Worm (Caenorhabditis elegans) whole organism, L4 larva: ENCODE results near the gene nep-26.

Experiments
- F10B5.3 ChIP-seq: sonication (generic microtip); optimal IDR thresholded peaks from 2 replicates; lab custom pipeline; 2016; ENCODE audit warnings: mild to moderate bottlenecking, missing genetic modification characterization, missing compliant biosample characterization
- T26A8.4 ChIP-seq: fragments of 200-800 bp; sonication (Bioruptor generic); IDR thresholded peaks from 2 replicates; pipeline ENCODE4 v1.3.6; 2022; ENCODE audit warnings: missing genetic modification characterization, missing compliant biosample characterization
- Y5F2A.4 ChIP-seq: fragments of 200-800 bp; sonication (Bioruptor generic); optimal IDR thresholded peaks from 2 replicates; lab custom pipeline; 2018; ENCODE audit warnings: mild to moderate bottlenecking, missing genetic modification characterization, missing compliant biosample characterization
- Y75B8A.6 ChIP-seq: fragments of 200-800 bp; sonication (Bioruptor generic); IDR thresholded peaks from 2 replicates; pipeline ENCODE4 v1.3.6; 2022; ENCODE audit warnings: missing genetic modification reagents, missing genetic modification characterization, missing compliant biosample characterization
- ZK546.5 ChIP-seq, 2 experiments: sonication (generic microtip); optimal IDR thresholded peaks; 2 replicates each; lab custom pipeline; 2017; ENCODE audit warnings: missing biosample characterization in 2 of 2, missing genetic modification characterization in 2 of 2
- aha-1 ChIP-seq: fragments of 150-350 bp; peaks from one replicate; lab custom pipeline; 2014; ENCODE audit warnings: missing biosample characterization, missing genetic modification characterization
- ceh-20 ChIP-seq: fragments of 200-800 bp; sonication (Bioruptor generic); IDR thresholded peaks from 2 replicates; pipeline ENCODE4 v1.3.6; 2022; ENCODE audit warnings: missing genetic modification reagents, missing genetic modification characterization, missing compliant biosample characterization
- ceh-62 ChIP-seq: sonication (generic microtip); optimal IDR thresholded peaks from 2 replicates; lab custom pipeline; 2017; ENCODE audit warnings: missing biosample characterization, missing genetic modification characterization
- ceh-82 ChIP-seq: sonication (generic microtip); optimal IDR thresholded peaks from 2 replicates; lab custom pipeline; 2017; ENCODE audit warnings: missing biosample characterization, missing genetic modification characterization
- ces-1 ChIP-seq: fragments of 150-350 bp; sonication (generic microtip); optimal IDR thresholded peaks from 4 replicates; lab custom pipeline; 2014; ENCODE audit warnings: missing biosample characterization, missing genetic modification reagents, missing genetic modification characterization
- cey-2 ChIP-seq: sonication (generic microtip); optimal IDR thresholded peaks from 3 replicates; lab custom pipeline; 2017; ENCODE audit warnings: missing genetic modification characterization, mild to moderate bottlenecking, missing compliant biosample characterization, antibody characterized with exemption, borderline replicate concordance; ENCODE audit not compliant: insufficient read depth
- ctbp-1 ChIP-seq: fragments of 200-800 bp; sonication (Bioruptor generic); IDR thresholded peaks from 2 replicates; pipeline ENCODE4 v1.3.6; 2022; ENCODE audit warnings: missing genetic modification reagents, missing genetic modification characterization, missing compliant biosample characterization
- daf-8 ChIP-seq: fragments of 200-800 bp; sonication (Bioruptor generic); IDR thresholded peaks from 2 replicates; pipeline ENCODE4 v1.3.6; 2022; ENCODE audit warnings: missing genetic modification characterization, missing compliant biosample characterization
- dmd-8 ChIP-seq: fragments of 200-800 bp; sonication (Bioruptor generic); IDR thresholded peaks from 2 replicates; pipeline ENCODE4 v1.3.6; 2022; ENCODE audit warnings: missing genetic modification characterization, missing compliant biosample characterization
- dve-1 ChIP-seq: sonication (generic microtip); optimal IDR thresholded peaks from 2 replicates; lab custom pipeline; 2017; ENCODE audit warnings: antibody characterized with exemption, mild to moderate bottlenecking, missing genetic modification characterization, missing compliant biosample characterization; ENCODE audit not compliant: insufficient read depth
- egl-43 ChIP-seq: fragments of 200-800 bp; sonication (Bioruptor generic); IDR thresholded peaks from 2 replicates; pipeline ENCODE4 v1.3.6; 2022; ENCODE audit warnings: missing genetic modification reagents, missing genetic modification characterization, missing compliant biosample characterization
- gei-8 ChIP-seq: fragments of 200-800 bp; sonication (Bioruptor generic); optimal IDR thresholded peaks from 2 replicates; lab custom pipeline; 2018; ENCODE audit warnings: mild to moderate bottlenecking, missing genetic modification characterization, missing compliant biosample characterization
- hlh-30 ChIP-seq: sonication (generic microtip); optimal IDR thresholded peaks from 2 replicates; lab custom pipeline; 2017; ENCODE audit warnings: antibody characterized with exemption, mild to moderate bottlenecking, missing genetic modification characterization, missing compliant biosample characterization; ENCODE audit not compliant: insufficient read depth
- hmg-1.1 ChIP-seq: fragments of 200-800 bp; sonication (Bioruptor generic); IDR thresholded peaks from 2 replicates; pipeline ENCODE4 v1.3.6; 2022; ENCODE audit warnings: missing genetic modification reagents, missing genetic modification characterization, missing compliant biosample characterization
- lin-13 ChIP-seq: fragments of 150-350 bp; optimal IDR thresholded peaks from 2 replicates; lab custom pipeline; 2014; ENCODE audit warnings: missing biosample characterization, missing genetic modification reagents, missing genetic modification characterization
- lsy-2 ChIP-seq, 2 experiments: fragments of 150-350 bp in 1 of 2; sonication (generic microtip) in 1 of 2; optimal IDR thresholded peaks; 2 replicates each; lab custom pipeline; 2014 to 2017; ENCODE audit warnings: missing biosample characterization in 2 of 2, missing genetic modification characterization in 2 of 2
- mdl-1 ChIP-seq, 2 experiments: fragments of 150-350 bp in 1 of 2; sonication (generic microtip) in 1 of 2; optimal IDR thresholded peaks; 2 replicates each; lab custom pipeline; 2014 to 2017; ENCODE audit warnings: missing biosample characterization in 2 of 2, missing genetic modification characterization in 2 of 2
- mep-1 ChIP-seq: fragments of 150-350 bp; sonication (generic microtip); optimal IDR thresholded peaks from 3 replicates; lab custom pipeline; 2014; ENCODE audit warnings: missing biosample characterization, missing genetic modification characterization
- mes-2 ChIP-seq: sonication (generic microtip); optimal IDR thresholded peaks from 2 replicates; lab custom pipeline; 2016; ENCODE audit warnings: missing genotype, mild to moderate bottlenecking, missing genetic modification characterization, missing compliant biosample characterization; ENCODE audit not compliant: poor library complexity, severe bottlenecking
- nhr-102 ChIP-seq: sonication (generic microtip); optimal IDR thresholded peaks from 2 replicates; lab custom pipeline; 2016; ENCODE audit warnings: mild to moderate bottlenecking, missing genetic modification characterization, moderate library complexity, missing compliant biosample characterization
- nhr-237 ChIP-seq: sonication (generic microtip); optimal IDR thresholded peaks from 2 replicates; lab custom pipeline; 2017; ENCODE audit warnings: missing biosample characterization, missing genetic modification characterization
- nhr-25 ChIP-seq: sonication (generic microtip); optimal IDR thresholded peaks from 2 replicates; lab custom pipeline; 2017; ENCODE audit warnings: missing genetic modification characterization, mild to moderate bottlenecking, missing compliant biosample characterization, antibody characterized with exemption, moderate library complexity, borderline replicate concordance; ENCODE audit not compliant: insufficient read depth
- nhr-28 ChIP-seq: fragments of 150-350 bp; optimal IDR thresholded peaks from 2 replicates; lab custom pipeline; 2014; ENCODE audit warnings: missing biosample characterization, missing genetic modification characterization
- nhr-76 ChIP-seq: fragments of 150-350 bp; optimal IDR thresholded peaks from 2 replicates; lab custom pipeline; 2014; ENCODE audit warnings: missing biosample characterization, missing genetic modification characterization
- pqm-1 ChIP-seq: sonication (generic microtip); optimal IDR thresholded peaks from 2 replicates; lab custom pipeline; 2017; ENCODE audit warnings: missing biosample characterization, missing genetic modification characterization
- unc-130 ChIP-seq: sonication (generic microtip); optimal IDR thresholded peaks from 2 replicates; lab custom pipeline; 2016; ENCODE audit warnings: missing genetic modification reagents, missing genetic modification characterization, missing compliant biosample characterization
- unc-62 ChIP-seq, 3 experiments: fragments of 150-350 bp in 1 of 3; sonication (generic microtip); optimal IDR thresholded peaks in 2 of 3; peaks in 1 of 3; 1 replicate in 1 of 3; 2 replicates in 2 of 3; lab custom pipeline; 2014 to 2017; ENCODE audit warnings: missing biosample characterization in 3 of 3, missing genetic modification characterization in 3 of 3, missing genetic modification reagents in 3 of 3, missing genotype in 1 of 3
- vab-7 ChIP-seq: fragments of 200-800 bp; sonication (Bioruptor generic); IDR thresholded peaks from 2 replicates; pipeline ENCODE4 v1.3.6; 2022; ENCODE audit warnings: missing genetic modification reagents, missing genetic modification characterization, missing compliant biosample characterization
- zfp-3 ChIP-seq: fragments of 200-800 bp; sonication (Bioruptor generic); conservative IDR thresholded peaks from 2 replicates; pipeline ENCODE4 v1.3.6; 2022; ENCODE audit warnings: missing genetic modification reagents, missing genetic modification characterization, missing compliant biosample characterization
- zip-11 ChIP-seq: fragments of 200-800 bp; sonication (Bioruptor generic); IDR thresholded peaks from 2 replicates; pipeline ENCODE4 v1.3.6; 2022; ENCODE audit warnings: missing genetic modification characterization, missing compliant biosample characterization
- ztf-7 ChIP-seq: fragments of 150-350 bp; optimal IDR thresholded peaks from 2 replicates; lab custom pipeline; 2014; ENCODE audit warnings: missing biosample characterization, missing genetic modification characterization

The nep-26 gene

DNA sequence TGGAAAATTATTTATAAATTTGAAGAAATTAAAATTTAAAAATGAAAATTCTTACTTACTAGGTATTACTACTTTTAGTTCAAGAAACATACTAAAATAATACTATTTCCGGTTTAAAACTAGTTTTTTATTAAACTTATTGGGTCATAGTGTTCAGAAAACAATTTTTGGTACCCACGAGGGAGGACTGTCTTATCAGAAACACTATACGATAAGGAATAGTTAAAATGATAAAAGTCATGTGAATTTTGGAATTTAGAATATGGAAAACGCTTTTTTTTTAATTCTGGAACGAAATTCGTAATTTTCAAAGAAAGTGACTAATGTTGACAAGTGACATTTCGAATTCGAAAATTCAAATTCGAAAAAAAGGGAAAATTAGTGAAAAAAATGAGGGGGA, 18.3 kb downstream of the nep-26 start (continued):
- TF ChIP-seq cey-2 (tag; lab: Kevin White, UChicago), result no peak
- no peak for TF ChIP-seq ceh-20 (GFP tag; lab: Robert Waterston, UW)
- TF ChIP-seq ztf-7, result no peak
- TF ChIP-seq hlh-30 (tag; lab: Kevin White, UChicago), result no peak
- TF ChIP-seq ces-1 (GFP tag; lab: Kevin White, UChicago), result no peak
- no peak for TF ChIP-seq Y75B8A.6 (GFP tag; lab: Robert Waterston, UW)
- peak; percentile 17 for TF ChIP-seq dve-1 (tag; lab: Kevin White, UChicago)

DNA sequence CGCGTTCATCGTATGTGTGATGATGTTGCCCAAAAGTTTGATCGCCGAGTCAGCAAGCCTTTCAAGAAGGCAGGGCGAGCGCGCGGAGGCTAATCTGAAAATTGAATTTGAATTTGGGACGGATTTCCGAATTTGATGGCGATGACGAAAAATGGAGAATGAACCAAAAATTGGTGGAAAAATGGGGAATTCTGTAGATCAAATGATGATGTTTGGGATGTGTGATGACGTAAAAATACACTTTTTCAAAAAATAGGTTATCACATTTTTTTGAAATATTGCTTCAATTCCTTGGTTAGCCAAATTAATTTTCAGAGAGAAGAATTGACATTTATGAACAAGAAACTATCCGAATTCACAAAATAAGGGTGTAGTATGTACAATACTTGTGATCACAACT, 20.4 kb downstream of the nep-26 start, which contains the start of gene ZK971.1:
ZK971.1 (minus strand) TSS at position 101 of the 400 bp plus-strand sequence.
- TF ChIP-seq nhr-76, result no peak
- no peak for TF ChIP-seq zfp-3 (GFP tag; lab: Robert Waterston, UW)
- TF ChIP-seq F10B5.3 (tag; lab: Kevin White, UChicago), result no peak
- TF ChIP-seq lsy-2 (tag; optimal IDR thresholded peaks at IDR 0.05; lab: Kevin White, UChicago), result no peak
- no peak for TF ChIP-seq ZK546.5 (tag; optimal IDR thresholded peaks at IDR 0.05; lab: Kevin White, UChicago)
- TF ChIP-seq lin-13 (GFP tag; lab: Kevin White, UChicago), result no peak
- TF ChIP-seq nhr-25 (tag; lab: Kevin White, UChicago), result no peak
- no peak for TF ChIP-seq egl-43 (GFP tag; lab: Robert Waterston, UW)
- TF ChIP-seq nhr-102, result no peak
- no peak for TF ChIP-seq ceh-62 (tag; lab: Kevin White, UChicago)
- no peak for TF ChIP-seq mdl-1 (tag; optimal IDR thresholded peaks at IDR 0.05; lab: Kevin White, UChicago)
- TF ChIP-seq aha-1 (tag; lab: Kevin White, UChicago), result no peak
- no peak for TF ChIP-seq mes-2 (tag; lab: Kevin White, UChicago)
- no peak for TF ChIP-seq pqm-1 (tag; lab: Kevin White, UChicago)
- TF ChIP-seq gei-8, result no peak
- no peak for TF ChIP-seq daf-8

DNA sequence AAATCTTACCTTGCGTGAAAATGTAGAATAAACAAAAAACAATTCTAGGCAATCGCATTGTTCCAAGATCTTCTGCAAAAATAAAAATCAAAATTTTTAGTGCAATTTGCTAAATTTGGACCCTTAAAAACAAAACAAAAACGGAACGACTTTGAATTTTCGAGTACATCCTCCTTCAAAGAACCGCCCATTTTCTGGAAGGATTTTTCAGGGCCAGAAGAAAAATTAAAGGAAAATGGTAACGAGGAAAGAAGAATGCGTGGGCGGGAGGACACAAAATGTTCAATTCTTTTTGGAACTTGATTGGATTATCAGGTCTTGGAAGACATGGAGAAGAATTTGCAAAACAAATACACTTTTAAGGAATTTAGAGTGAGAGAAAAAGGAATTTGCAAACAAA, 28.8 kb downstream of the nep-26 start, which contains the start of gene F54B3.4:
F54B3.4 (minus strand) TSS at position 101 of the 400 bp plus-strand sequence.
- TF ChIP-seq ceh-82 (no peak), nhr-237 (no peak), Y5F2A.4 (GFP tag; lab: Kevin White, UChicago) (no peak), zip-11 (no peak), nhr-28 (tag; lab: Kevin White, UChicago) (no peak)
- TF ChIP-seq, all 104 proteins: peak for 0

DNA sequence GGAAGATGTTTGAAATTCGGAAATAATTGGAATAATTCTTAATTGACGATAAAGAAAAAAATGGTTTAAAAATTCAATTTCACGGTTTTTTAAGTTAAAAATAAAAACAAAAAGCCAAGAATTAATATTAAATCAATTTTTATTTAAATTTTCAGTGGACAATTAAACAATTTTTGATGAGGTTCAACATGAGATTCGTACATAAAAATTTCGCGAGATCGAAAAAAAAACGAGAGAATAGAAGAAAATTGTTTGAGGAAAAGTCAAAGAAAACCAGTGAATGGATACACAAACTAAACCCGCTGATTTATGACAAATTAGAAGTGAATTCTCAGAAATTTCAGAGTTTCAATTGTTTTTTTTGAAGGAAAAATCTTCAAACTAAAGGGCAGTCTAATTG, 29.9 kb downstream of the nep-26 start, which contains the start of gene F54B3.2:
F54B3.2 (minus strand) TSS at position 101 of the 400 bp plus-strand sequence.
- no peak for TF ChIP-seq dmd-8 (GFP tag; lab: Robert Waterston, UW)

DNA sequence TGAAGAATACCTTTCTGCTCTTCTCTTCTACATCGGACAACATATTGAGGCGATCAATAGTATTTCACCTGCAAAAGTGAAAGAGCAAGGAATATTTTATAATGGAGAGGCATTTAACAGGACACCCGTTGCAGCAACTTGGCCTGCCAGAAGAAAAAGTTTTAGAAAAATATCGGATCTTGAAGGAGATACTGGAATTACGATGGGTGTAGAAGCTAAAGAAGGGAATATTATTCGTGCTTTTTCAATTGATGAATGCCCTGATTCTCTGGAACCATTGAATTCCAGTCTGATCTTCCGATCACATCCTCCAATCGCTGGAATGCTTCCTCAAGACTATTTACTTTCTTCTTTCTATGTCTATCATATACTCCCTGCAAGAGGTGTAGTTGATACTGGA, 38.7 kb downstream of the nep-26 start:
- TF ChIP-seq hmg-1.1 (GFP tag; lab: Robert Waterston, UW) (no peak), unc-62 (GFP tag; optimal IDR thresholded peaks at IDR 0.05 in 1 of 2; lab: Kevin White, UChicago) (peak in 1 of 2 experiments; percentile 95), unc-62 (tag; optimal IDR thresholded peaks at IDR 0.05; lab: Kevin White, UChicago) (no peak), unc-130 (GFP tag; lab: Kevin White, UChicago) (no peak), ctbp-1 (GFP tag; lab: Robert Waterston, UW) (no peak), cey-2 (tag; lab: Kevin White, UChicago) (no peak), T26A8.4 (GFP tag; lab: Robert Waterston, UW) (no peak), mep-1 (tag; lab: Kevin White, UChicago) (no peak), vab-7 (GFP tag; lab: Robert Waterston, UW) (no peak)
